Fruit fly (Drosophila melanogaster) whole organism, embryonic: Measurements from ENCODE around the gene CG4293.

Experiments
- CG10274 ChIP-seq: fragments of 200-800 bp; sonication (Bioruptor generic); optimal IDR thresholded peaks from 3 replicates; lab custom pipeline; 2017; ENCODE audit warnings: missing biosample characterization, mild to moderate bottlenecking, missing genetic modification characterization
- CG17829 ChIP-seq: fragments of 200-800 bp; optimal IDR thresholded peaks from 2 replicates; lab custom pipeline; 2019; ENCODE audit warnings: missing biosample characterization, mild to moderate bottlenecking, missing genetic modification characterization, moderate library complexity
- CG18764 ChIP-seq: fragments of 200-800 bp; sonication (Bioruptor generic); optimal IDR thresholded peaks from 3 replicates; lab custom pipeline; 2016; ENCODE audit warnings: missing biosample characterization, missing genetic modification characterization
- CG2875 ChIP-seq: fragments of 200-800 bp; sonication (Bioruptor generic); optimal IDR thresholded peaks from 2 replicates; lab custom pipeline; 2017; ENCODE audit warnings: missing biosample characterization, mild to moderate bottlenecking, missing genetic modification characterization, missing genetic modification reagents
- CG8478 ChIP-seq: fragments of >200 bp; optimal IDR thresholded peaks from 2 replicates; lab custom pipeline; 2018
- Hand ChIP-seq: fragments of 200-800 bp; sonication (Bioruptor generic); optimal IDR thresholded peaks from 2 replicates; lab custom pipeline; 2017; ENCODE audit warnings: mild to moderate bottlenecking, missing biosample characterization, missing genetic modification reagents, missing genetic modification characterization
- Mrtf ChIP-seq: fragments of 200-800 bp; sonication (Bioruptor generic); IDR thresholded peaks from 3 replicates; pipeline ENCODE4 v1.3.6; 2022; ENCODE audit warnings: missing biosample characterization, missing genetic modification characterization
- NC2α ChIP-seq: fragments of 200-800 bp; sonication (Bioruptor generic); optimal IDR thresholded peaks from 2 replicates; lab custom pipeline; 2016; ENCODE audit warnings: missing biosample characterization, missing genetic modification characterization
- da ChIP-seq: fragments of 200-800 bp; sonication (Bioruptor generic); optimal IDR thresholded peaks from 2 replicates; lab custom pipeline; 2016; ENCODE audit warnings: missing biosample characterization, missing genetic modification characterization
- fu2 ChIP-seq: fragments of 200-800 bp; sonication (Bioruptor generic); optimal IDR thresholded peaks from 2 replicates; lab custom pipeline; 2016; ENCODE audit warnings: missing biosample characterization, missing genetic modification characterization
- insv ChIP-seq, 2 experiments: fragments of 200-800 bp; sonication (Bioruptor generic); optimal IDR thresholded peaks; 3 replicates each; lab custom pipeline; 2016 to 2018; ENCODE audit warnings: missing biosample characterization in 2 of 2, missing genetic modification characterization in 2 of 2

DNA sequence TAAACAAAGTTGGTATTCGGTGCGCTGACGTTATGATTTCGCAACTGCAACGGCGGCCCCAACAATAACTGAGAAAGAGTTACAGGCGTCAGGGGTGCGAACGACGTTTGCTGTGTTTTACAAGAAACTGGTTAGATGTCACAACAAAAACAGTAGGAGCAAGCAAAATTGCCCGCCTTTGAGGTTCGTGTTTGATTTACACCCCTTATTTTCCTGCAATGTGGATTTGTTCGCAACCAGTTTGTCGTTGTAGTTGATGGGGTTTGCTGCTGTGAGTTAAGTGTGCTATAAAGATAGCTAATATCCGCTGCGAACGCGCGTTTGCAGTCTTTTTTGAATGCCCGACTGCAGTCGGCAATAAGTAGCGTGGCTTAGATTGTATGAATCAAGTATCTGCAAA lies 31.7 kb downstream of the CG4293 start:
- no peak for TF ChIP-seq insv (GFP tag; optimal IDR thresholded peaks at IDR 0.05; lab: Kevin White, UChicago)
- TF ChIP-seq CG2875 (GFP tag; lab: Kevin White, UChicago): no peak
- no peak for TF ChIP-seq fu2
- no peak for TF ChIP-seq CG8478
- TF ChIP-seq Mrtf (GFP tag; lab: Robert Waterston, UW): no peak
- TF ChIP-seq Hand: no peak
- no peak for TF ChIP-seq CG17829 (tag; lab: Kevin White, UChicago)
- no peak for TF ChIP-seq NC2α (GFP tag; lab: Kevin White, UChicago)
- TF ChIP-seq da (GFP tag; lab: Kevin White, UChicago): no peak
- no peak for TF ChIP-seq CG10274 (GFP tag; lab: Kevin White, UChicago)
- no peak for TF ChIP-seq CG18764
